Worm (Caenorhabditis elegans): ENCODE measurements around the gene F44A6.4.

F44A6.4 gene

ce11 chrX:10240939-10241338 is 25.6 kb upstream of the F44A6.4 start, which contains the start of gene str-74:
str-74 (minus strand) TSS chrX:10241039.
- TF ChIP-seq ama-1 (optimal IDR thresholded peaks at IDR 0.05), result no peak
- no peak for TF ChIP-seq ceh-13 (GFP tag; optimal IDR thresholded peaks at IDR 0.05)
- no peak for TF ChIP-seq hnd-1 (tag; optimal IDR thresholded peaks at IDR 0.05)
- no peak for TF ChIP-seq pes-1 (GFP tag; IDR thresholded peaks at IDR 0.05)
- no peak for TF ChIP-seq F13C5.2 (tag; optimal IDR thresholded peaks at IDR 0.05)
- no peak for TF ChIP-seq scrt-1 (GFP tag; IDR thresholded peaks at IDR 0.05)
- TF ChIP-seq B0310.2 (tag; optimal IDR thresholded peaks at IDR 0.05), result no peak
- TF ChIP-seq tra-4 (tag; optimal IDR thresholded peaks at IDR 0.05), result no peak
- TF ChIP-seq aly-1 (tag; optimal IDR thresholded peaks at IDR 0.05), result no peak

ce11 chrX:10238146-10238749 is 23.0 kb upstream of the F44A6.4 start:
- TF ChIP-seq flt-1 (GFP tag; IDR thresholded peaks at IDR 0.05), result no peak
- TF ChIP-seq tra-4 (tag; optimal IDR thresholded peaks at IDR 0.05), result no peak
- no peak for TF ChIP-seq tbx-37 (GFP tag; conservative IDR thresholded peaks at IDR 0.05)
- no peak for TF ChIP-seq hmbx-1 (tag; optimal IDR thresholded peaks at IDR 0.05)
- no peak for TF ChIP-seq hnd-1 (tag; optimal IDR thresholded peaks at IDR 0.05)
- no peak for TF ChIP-seq sea-1 (GFP tag; conservative IDR thresholded peaks at IDR 0.05)

ce11 chrX:10236844-10237243 is 21.5 kb upstream of the F44A6.4 start, which contains the start of gene zipt-13:
zipt-13 (minus strand) TSS chrX:10236944.
- TF ChIP-seq hmg-4 (GFP tag; optimal IDR thresholded peaks at IDR 0.05), result no peak
- no peak for TF ChIP-seq B0310.2 (tag; optimal IDR thresholded peaks at IDR 0.05)

ce11 chrX:10232395-10232794 is 17.1 kb upstream of the F44A6.4 start:
- TF ChIP-seq hmbx-1 (tag; optimal IDR thresholded peaks at IDR 0.05) (no peak), aly-1 (tag; optimal IDR thresholded peaks at IDR 0.05) (no peak), flt-1 (GFP tag; IDR thresholded peaks at IDR 0.05) (no peak), scrt-1 (GFP tag; IDR thresholded peaks at IDR 0.05) (no peak), ceh-36 (tag; optimal IDR thresholded peaks at IDR 0.05) (no peak), hmg-4 (GFP tag; optimal IDR thresholded peaks at IDR 0.05) (no peak)

ce11 chrX:10230872-10231271 is 15.6 kb upstream of the F44A6.4 start:
- TF ChIP-seq ceh-36 (tag; optimal IDR thresholded peaks at IDR 0.05) (no peak), hmbx-1 (tag; optimal IDR thresholded peaks at IDR 0.05) (no peak), B0310.2 (tag; optimal IDR thresholded peaks at IDR 0.05) (no peak), hmg-4 (GFP tag; optimal IDR thresholded peaks at IDR 0.05) (no peak)

- no peak for TF ChIP-seq ceh-13 (GFP tag; optimal IDR thresholded peaks at IDR 0.05)
- no peak for TF ChIP-seq flt-1 (GFP tag; IDR thresholded peaks at IDR 0.05)
- TF ChIP-seq hmg-4 (GFP tag; optimal IDR thresholded peaks at IDR 0.05), result no peak
Measured at ce11 chrX:10228094-10228746, 12.9 kb upstream of the F44A6.4 start, which contains the start of gene C14H10.3. C14H10.3 (minus strand) TSS chrX:10228137.

ce11 chrX:10227217-10227616 is 11.9 kb upstream of the F44A6.4 start:
- TF ChIP-seq tbx-11 (GFP tag; IDR thresholded peaks at IDR 0.05), result no peak
- TF ChIP-seq aly-1 (tag; optimal IDR thresholded peaks at IDR 0.05), result no peak
- TF ChIP-seq tra-4 (tag; optimal IDR thresholded peaks at IDR 0.05), result no peak
- no peak for TF ChIP-seq F13C5.2 (tag; optimal IDR thresholded peaks at IDR 0.05)
- TF ChIP-seq ama-1 (optimal IDR thresholded peaks at IDR 0.05), result no peak
- no peak for TF ChIP-seq sea-1 (GFP tag; conservative IDR thresholded peaks at IDR 0.05)
- TF ChIP-seq B0310.2 (tag; optimal IDR thresholded peaks at IDR 0.05), result no peak
- TF ChIP-seq ceh-13 (GFP tag; optimal IDR thresholded peaks at IDR 0.05), result no peak
- TF ChIP-seq flt-1 (GFP tag; IDR thresholded peaks at IDR 0.05), result no peak
- no peak for TF ChIP-seq scrt-1 (GFP tag; IDR thresholded peaks at IDR 0.05)
- no peak for TF ChIP-seq hmbx-1 (tag; optimal IDR thresholded peaks at IDR 0.05)
- TF ChIP-seq hmg-4 (GFP tag; optimal IDR thresholded peaks at IDR 0.05), result no peak

- TF ChIP-seq F13C5.2 (tag; optimal IDR thresholded peaks at IDR 0.05) (no peak), hmbx-1 (tag; optimal IDR thresholded peaks at IDR 0.05) (no peak)
Measured at ce11 chrX:10225845-10226244, 10.6 kb upstream of the F44A6.4 start.

ce11 chrX:10219184-10219705 is 4.0 kb upstream of the F44A6.4 start:
- TF ChIP-seq tbx-11 (GFP tag; IDR thresholded peaks at IDR 0.05) (0 out of 2 replicates have a peak, but pooled peaks have one; percentile 43), hmbx-1 (tag; optimal IDR thresholded peaks at IDR 0.05) (no peak), ceh-36 (tag; optimal IDR thresholded peaks at IDR 0.05) (no peak)

- TF ChIP-seq hnd-1 (tag; optimal IDR thresholded peaks at IDR 0.05), result no peak
- TF ChIP-seq tbx-37 (GFP tag; conservative IDR thresholded peaks at IDR 0.05), result no peak
- TF ChIP-seq aly-1 (tag; optimal IDR thresholded peaks at IDR 0.05), result no peak
- no peak for TF ChIP-seq B0310.2 (tag; optimal IDR thresholded peaks at IDR 0.05)
- TF ChIP-seq ets-7 (tag; optimal IDR thresholded peaks at IDR 0.05), result no peak
- TF ChIP-seq ceh-36 (tag; optimal IDR thresholded peaks at IDR 0.05), result no peak
- TF ChIP-seq hmg-4 (GFP tag; optimal IDR thresholded peaks at IDR 0.05), result no peak
- TF ChIP-seq flt-1 (GFP tag; IDR thresholded peaks at IDR 0.05), result no peak
- no peak for TF ChIP-seq hmbx-1 (tag; optimal IDR thresholded peaks at IDR 0.05)
- TF ChIP-seq sea-1 (GFP tag; conservative IDR thresholded peaks at IDR 0.05), result no peak
- no peak for TF ChIP-seq pes-1 (GFP tag; IDR thresholded peaks at IDR 0.05)
- no peak for TF ChIP-seq ama-1 (optimal IDR thresholded peaks at IDR 0.05)
- no peak for TF ChIP-seq tra-4 (tag; optimal IDR thresholded peaks at IDR 0.05)
- no peak for TF ChIP-seq F13C5.2 (tag; optimal IDR thresholded peaks at IDR 0.05)
- no peak for TF ChIP-seq tbx-11 (GFP tag; IDR thresholded peaks at IDR 0.05)
Measured at ce11 chrX:10218779-10219178, 3.5 kb upstream of the F44A6.4 start, which contains the start of gene F44A6.5. F44A6.5 (minus strand) TSS chrX:10218929.

Measured in whole organism, early embryonic.